Fruit fly (Drosophila melanogaster): ENCODE data around the gene CG11168.

dm6 chr3R:24890217-24890616 lies 27.7 kb upstream of the CG11168 start:
- no peak for TF ChIP-seq Sin3A (optimal IDR thresholded peaks at IDR 0.05)
- no peak for TF ChIP-seq h (optimal IDR thresholded peaks at IDR 0.05)
- no peak for TF ChIP-seq psq (optimal IDR thresholded peaks at IDR 0.05)

Data from Kc167 (cell line).